Fruit fly (Drosophila melanogaster) whole organism, prepupa: ENCODE measurements around the gene CG18754.

ENCODE experiments used
- CG10631 ChIP-seq: fragments of 200-800 bp; sonication (Bioruptor generic); optimal IDR thresholded peaks from 2 replicates; lab custom pipeline; 2016; ENCODE audit warnings: missing biosample characterization, missing genetic modification characterization
- CG11294 ChIP-seq: fragments of 200-800 bp; sonication (Bioruptor generic); IDR thresholded peaks from 2 replicates; pipeline ENCODE4 v1.3.6; 2022; ENCODE audit warnings: missing biosample characterization, missing genetic modification characterization
- CG11902 ChIP-seq: fragments of 200-800 bp; sonication (Bioruptor generic); optimal IDR thresholded peaks from 3 replicates; lab custom pipeline; 2016; ENCODE audit warnings: missing biosample characterization, missing genetic modification characterization
- CG15336 ChIP-seq: fragments of 200-800 bp; sonication (Bioruptor generic); IDR thresholded peaks from 2 replicates; pipeline ENCODE4 v1.3.6; 2022; ENCODE audit warnings: missing biosample characterization, missing genetic modification characterization
- CG3032 ChIP-seq: fragments of 200-800 bp; optimal IDR thresholded peaks from 2 replicates; lab custom pipeline; 2019; ENCODE audit warnings: missing biosample characterization, mild to moderate bottlenecking, missing genetic modification characterization, moderate library complexity
- CG32006 ChIP-seq: fragments of 200-800 bp; sonication (Bioruptor generic); optimal IDR thresholded peaks from 3 replicates; lab custom pipeline; 2017; ENCODE audit warnings: missing biosample characterization, mild to moderate bottlenecking, missing genetic modification characterization
- CG34406 ChIP-seq: fragments of 200-800 bp; sonication (Bioruptor generic); optimal IDR thresholded peaks from 3 replicates; lab custom pipeline; 2016; ENCODE audit warnings: missing biosample characterization, missing genetic modification characterization
- CG3919 ChIP-seq: fragments of 200-800 bp; sonication (Bioruptor generic); optimal IDR thresholded peaks from 3 replicates; lab custom pipeline; 2016; ENCODE audit warnings: missing biosample characterization, missing genetic modification characterization
- CG4318 ChIP-seq: fragments of 200-800 bp; sonication (Bioruptor generic); optimal IDR thresholded peaks from 3 replicates; lab custom pipeline; 2017; ENCODE audit warnings: missing biosample characterization, mild to moderate bottlenecking, missing genetic modification characterization
- CG6163 ChIP-seq: fragments of 200-800 bp; sonication (Bioruptor generic); IDR thresholded peaks from 3 replicates; pipeline ENCODE4 v1.3.6; 2022; ENCODE audit warnings: missing biosample characterization, missing genetic modification characterization
- CG6276 ChIP-seq: fragments of 200-800 bp; sonication (Bioruptor generic); optimal IDR thresholded peaks from 2 replicates; lab custom pipeline; 2017; ENCODE audit warnings: missing biosample characterization, mild to moderate bottlenecking, missing genetic modification characterization
- CG6792 ChIP-seq: fragments of 200-800 bp; sonication (Bioruptor generic); optimal IDR thresholded peaks from 3 replicates; lab custom pipeline; 2016; ENCODE audit warnings: missing biosample characterization, missing genetic modification characterization
- CG7368 ChIP-seq: fragments of 200-800 bp; sonication (Bioruptor generic); optimal IDR thresholded peaks from 3 replicates; lab custom pipeline; 2016; ENCODE audit warnings: missing biosample characterization, missing genetic modification characterization
- CG8119 ChIP-seq: fragments of 200-800 bp; sonication (Bioruptor generic); IDR thresholded peaks from 3 replicates; pipeline ENCODE4 v1.3.6; 2022; ENCODE audit warnings: missing biosample characterization, missing genetic modification characterization
- CG8632 ChIP-seq: fragments of 200-800 bp; sonication (Bioruptor generic); optimal IDR thresholded peaks from 3 replicates; lab custom pipeline; 2016; ENCODE audit warnings: missing biosample characterization, missing genetic modification characterization
- CG9139 ChIP-seq: fragments of 200-800 bp; sonication (Bioruptor generic); optimal IDR thresholded peaks from 3 replicates; lab custom pipeline; 2017; ENCODE audit warnings: missing biosample characterization, mild to moderate bottlenecking, missing genetic modification characterization
- Eip75B ChIP-seq: fragments of 200-800 bp; sonication (Bioruptor generic); optimal IDR thresholded peaks from 3 replicates; lab custom pipeline; 2016; ENCODE audit warnings: missing biosample characterization, missing genetic modification characterization
- Eip78C ChIP-seq: fragments of 200-800 bp; sonication (Bioruptor generic); peaks from one replicate; lab custom pipeline; 2016; ENCODE audit warnings: missing biosample characterization, missing genetic modification characterization
- Ets21C ChIP-seq: fragments of 200-800 bp; sonication (Bioruptor generic); optimal IDR thresholded peaks from 3 replicates; lab custom pipeline; 2016; ENCODE audit warnings: missing biosample characterization, missing genetic modification characterization
- Gug ChIP-seq: fragments of 200-800 bp; sonication (Bioruptor generic); IDR thresholded peaks from 2 replicates; pipeline ENCODE4 v1.3.6; 2022; ENCODE audit warnings: missing biosample characterization, missing genetic modification characterization
- Hr4 ChIP-seq: fragments of 200-800 bp; sonication (Bioruptor generic); optimal IDR thresholded peaks from 3 replicates; lab custom pipeline; 2016; ENCODE audit warnings: missing biosample characterization, missing genetic modification characterization
- Lpt ChIP-seq: fragments of 200-800 bp; sonication (Bioruptor generic); optimal IDR thresholded peaks from 3 replicates; lab custom pipeline; 2016; ENCODE audit warnings: missing biosample characterization, missing genetic modification characterization
- OdsH ChIP-seq: fragments of 200-800 bp; sonication (Bioruptor generic); optimal IDR thresholded peaks from 3 replicates; lab custom pipeline; 2016; ENCODE audit warnings: missing biosample characterization, missing genetic modification characterization
- Sox14 ChIP-seq: fragments of 200-800 bp; sonication (Bioruptor generic); optimal IDR thresholded peaks from 3 replicates; lab custom pipeline; 2016; ENCODE audit warnings: missing biosample characterization, missing genetic modification characterization
- achi ChIP-seq: fragments of 200-800 bp; sonication (Bioruptor generic); optimal IDR thresholded peaks from 3 replicates; lab custom pipeline; 2016; ENCODE audit warnings: missing biosample characterization, missing genetic modification characterization
- acj6 ChIP-seq: fragments of 200-800 bp; sonication (Bioruptor generic); optimal IDR thresholded peaks from 3 replicates; lab custom pipeline; 2016; ENCODE audit warnings: missing biosample characterization, missing genetic modification characterization
- dac ChIP-seq: fragments of 200-800 bp; sonication (Bioruptor generic); optimal IDR thresholded peaks from 2 replicates; lab custom pipeline; 2017; ENCODE audit warnings: missing biosample characterization, mild to moderate bottlenecking, missing genetic modification characterization
- eg ChIP-seq: fragments of 200-800 bp; sonication (Bioruptor generic); IDR thresholded peaks from 3 replicates; pipeline ENCODE4 v1.3.6; 2022; ENCODE audit warnings: missing biosample characterization, missing genetic modification characterization
- lz ChIP-seq: fragments of 200-800 bp; sonication (Bioruptor generic); optimal IDR thresholded peaks from 3 replicates; lab custom pipeline; 2016; ENCODE audit warnings: missing biosample characterization, missing genetic modification characterization
- net ChIP-seq: fragments of 200-800 bp; sonication (Bioruptor generic); optimal IDR thresholded peaks from 3 replicates; lab custom pipeline; 2016; ENCODE audit warnings: missing biosample characterization, missing genetic modification characterization
- pdm3 ChIP-seq: fragments of 200-800 bp; sonication (Bioruptor generic); optimal IDR thresholded peaks from 3 replicates; lab custom pipeline; 2016; ENCODE audit warnings: missing biosample characterization, missing genetic modification characterization
- salr ChIP-seq, 2 experiments: fragments of 200-800 bp; sonication (Bioruptor generic); optimal IDR thresholded peaks; 3 replicates each; lab custom pipeline; 2016 to 2018; ENCODE audit warnings: missing biosample characterization in 2 of 2, missing genetic modification characterization in 2 of 2, mild to moderate bottlenecking in 1 of 2
- svp ChIP-seq: fragments of 200-800 bp; sonication (Bioruptor generic); peaks from one replicate; lab custom pipeline; 2016; ENCODE audit warnings: missing biosample characterization, missing genetic modification characterization
- vri ChIP-seq: fragments of 200-800 bp; sonication (Bioruptor generic); optimal IDR thresholded peaks from 3 replicates; lab custom pipeline; 2016; ENCODE audit warnings: missing biosample characterization, mild to moderate bottlenecking, missing genetic modification characterization

The CG18754 gene

DNA sequence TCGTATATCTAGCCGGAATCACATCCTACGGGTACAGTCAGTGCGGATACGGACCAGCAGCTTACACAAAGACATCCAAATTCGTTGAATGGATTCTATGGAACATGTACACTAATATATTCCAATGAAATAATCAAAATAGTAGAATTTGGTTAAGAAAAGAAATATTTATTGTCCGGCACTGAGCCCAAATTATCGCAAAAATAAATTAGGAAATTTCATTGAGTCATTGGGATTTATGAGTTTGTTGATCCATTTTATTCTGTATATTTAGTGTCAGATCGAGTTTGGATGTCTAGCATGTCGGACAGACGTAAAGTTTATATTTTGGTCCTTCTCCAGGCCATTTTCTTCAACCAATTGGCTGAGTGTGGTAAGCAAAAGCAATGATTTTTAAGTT, at the start of gene CG18754:
CG18754 (plus strand) TSS at position 301 of the 400 bp plus-strand sequence.
- TF ChIP-seq CG9139 (GFP tag; lab: Kevin White, UChicago), result no peak
- TF ChIP-seq svp, result peak; percentile 43

DNA sequence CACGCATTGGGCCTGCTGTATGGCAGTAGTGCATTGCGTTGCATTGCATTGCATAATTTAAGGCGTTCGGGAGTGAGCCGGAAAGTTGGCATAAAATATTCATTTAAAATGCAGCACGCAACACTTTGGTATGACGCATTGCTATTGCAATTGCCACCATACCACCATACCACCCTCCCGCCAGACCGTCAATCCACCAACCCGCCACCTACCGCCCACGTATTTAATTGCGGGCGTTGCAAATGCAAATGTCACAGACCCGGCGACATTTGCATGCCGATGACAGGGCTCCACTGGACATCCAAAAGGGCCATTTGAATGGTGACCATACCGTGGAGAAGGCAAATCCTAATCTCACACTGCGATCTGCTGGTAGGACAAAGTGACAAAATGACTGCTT, 49.1 kb upstream of the CG18754 start:
- no peak for TF ChIP-seq CG8119 (GFP tag; lab: Robert Waterston, UW)
- TF ChIP-seq salr (GFP tag; optimal IDR thresholded peaks at IDR 0.05; lab: Kevin White, UChicago), result no peak
- TF ChIP-seq Hr4 (GFP tag; lab: Kevin White, UChicago), result no peak
- no peak for TF ChIP-seq achi (GFP tag; lab: Kevin White, UChicago)
- TF ChIP-seq Ets21C, result no peak
- TF ChIP-seq OdsH (GFP tag; lab: Kevin White, UChicago), result no peak
- no peak for TF ChIP-seq CG6792 (GFP tag; lab: Kevin White, UChicago)
- TF ChIP-seq, all 60 proteins: peak for 0

DNA sequence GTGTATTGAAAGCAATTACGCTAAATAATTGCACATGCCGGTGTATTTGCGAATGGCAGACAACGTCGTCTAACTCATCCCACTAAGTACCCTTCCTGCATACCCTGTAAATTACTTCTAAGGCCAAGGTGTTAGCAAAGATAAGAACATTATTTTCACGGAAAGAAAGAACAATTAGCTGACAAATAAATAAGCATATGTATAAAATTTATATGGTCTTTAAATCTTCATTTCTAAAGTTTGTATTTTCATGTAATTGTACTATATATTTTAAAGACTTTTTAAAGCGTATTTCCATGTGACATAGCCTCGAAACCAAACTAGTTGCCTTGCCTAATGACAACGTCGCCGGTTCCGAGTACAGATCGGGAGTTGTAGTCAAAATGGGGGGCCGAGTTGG, 46.6 kb upstream of the CG18754 start:
- TF ChIP-seq CG4318 (GFP tag; lab: Kevin White, UChicago), result no peak
- TF ChIP-seq CG6276, result peak; percentile 35
- TF ChIP-seq dac (GFP tag; lab: Kevin White, UChicago), result no peak
- no peak for TF ChIP-seq CG8632
- TF ChIP-seq Hr4 (GFP tag; lab: Kevin White, UChicago), result peak; percentile 60
- peak; percentile 8 for TF ChIP-seq pdm3 (GFP tag; lab: Kevin White, UChicago)
- TF ChIP-seq acj6 (GFP tag; lab: Kevin White, UChicago), result peak; percentile 6
- peak; percentile 7 for TF ChIP-seq achi (GFP tag; lab: Kevin White, UChicago)
- peak; percentile 21 for TF ChIP-seq Lpt
- TF ChIP-seq Eip78C (GFP tag; lab: Kevin White, UChicago), result peak; percentile 59
- no peak for TF ChIP-seq CG6163
- TF ChIP-seq svp, result peak; percentile 4
- peak; percentile 63 for TF ChIP-seq CG32006
- peak; percentile 59; the same call in 2 of the 3 replicates for TF ChIP-seq CG8119 (GFP tag; lab: Robert Waterston, UW)
- TF ChIP-seq Eip75B (GFP tag; lab: Kevin White, UChicago), result no peak
- no peak for TF ChIP-seq salr (GFP tag; optimal IDR thresholded peaks at IDR 0.05; lab: Kevin White, UChicago)
- peak; percentile 63 for TF ChIP-seq CG15336

DNA sequence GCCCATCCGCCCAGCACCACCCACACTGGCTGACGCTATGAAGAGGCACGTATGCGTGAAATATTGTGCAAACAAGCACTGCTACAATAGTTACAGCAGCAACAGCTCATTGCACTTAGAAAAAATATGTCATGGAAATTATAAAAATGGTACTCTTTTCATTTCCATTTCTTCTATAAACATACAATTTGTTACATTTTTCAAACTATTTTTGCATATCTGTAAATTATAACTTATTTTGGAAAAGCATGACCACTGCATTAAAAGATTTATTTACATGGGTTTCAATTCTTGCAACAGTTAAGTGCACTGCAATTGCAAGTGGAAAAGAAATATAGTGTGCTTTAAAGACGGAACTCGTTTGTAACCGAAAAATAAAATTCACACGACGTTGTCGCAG, 45.5 kb upstream of the CG18754 start:
- TF ChIP-seq vri (GFP tag; lab: Kevin White, UChicago) (no peak), CG11294 (GFP tag; lab: Robert Waterston, UW) (peak; percentile 35; the same call in 1 of the 2 replicates), CG15336 (peak; percentile 80), CG10631 (no peak), Hr4 (GFP tag; lab: Kevin White, UChicago) (peak; percentile 77), Sox14 (GFP tag; lab: Kevin White, UChicago) (no peak), CG8632 (no peak), achi (GFP tag; lab: Kevin White, UChicago) (peak; percentile 27), CG8119 (GFP tag; lab: Robert Waterston, UW) (peak; percentile 67; the same call in 1 of the 3 replicates), pdm3 (GFP tag; lab: Kevin White, UChicago) (peak; percentile 9), Eip78C (GFP tag; lab: Kevin White, UChicago) (peak; percentile 76), Lpt (peak; percentile 45), CG7368 (GFP tag; lab: Kevin White, UChicago) (peak; percentile 14), OdsH (GFP tag; lab: Kevin White, UChicago) (peak; percentile 26), CG11902 (no peak), CG32006 (peak; percentile 67), CG6163 (peak; percentile 18; the same call in 1 of the 3 replicates), CG4318 (GFP tag; lab: Kevin White, UChicago) (peak; percentile 13), CG6276 (peak; percentile 43), CG3919 (GFP tag; lab: Kevin White, UChicago) (peak; percentile 22), acj6 (GFP tag; lab: Kevin White, UChicago) (peak; percentile 17), lz (GFP tag; lab: Kevin White, UChicago) (no peak), eg (GFP tag; lab: Robert Waterston, UW) (peak; percentile 77), net (GFP tag; lab: Kevin White, UChicago) (peak; percentile 45), Gug (GFP tag; lab: Robert Waterston, UW) (0 out of 2 replicates have a peak, but pooled peaks have one; percentile 23), CG34406 (GFP tag; lab: Kevin White, UChicago) (no peak), CG3032 (no peak), salr (GFP tag; optimal IDR thresholded peaks at IDR 0.05; lab: Kevin White, UChicago) (peak in 1 of 2 experiments; percentile 21), dac (GFP tag; lab: Kevin White, UChicago) (no peak)
